Fruit fly (Drosophila melanogaster) whole organism, embryonic: ENCODE results near the gene CG2794.
A peak's percentile ranks its signal among the peaks of the same experiment; 100 is the strongest.

Experiments
- ATbp ChIP-seq: fragments of 200-800 bp; sonication (Bioruptor generic); optimal IDR thresholded peaks from 2 replicates; lab custom pipeline; 2017; ENCODE audit warnings: missing biosample characterization, mild to moderate bottlenecking, missing genetic modification characterization, missing genetic modification reagents
- Atf-2 ChIP-seq: fragments of 200-800 bp; sonication (Bioruptor generic); optimal IDR thresholded peaks from 2 replicates; lab custom pipeline; 2016; ENCODE audit warnings: missing biosample characterization, missing genetic modification characterization
- Awh ChIP-seq: fragments of 200-800 bp; sonication (Bioruptor generic); IDR thresholded peaks from 2 replicates; pipeline ENCODE4, ENCODE4 v1.3.6; 2022; ENCODE audit warnings: missing biosample characterization, missing genetic modification characterization
- Bteb2 ChIP-seq: fragments of 200-800 bp; sonication (Bioruptor generic); optimal IDR thresholded peaks from 2 replicates; lab custom pipeline; 2016; ENCODE audit warnings: missing biosample characterization, missing genetic modification characterization
- CG1024 ChIP-seq: fragments of 200-800 bp; sonication (Bioruptor generic); IDR thresholded peaks from 2 replicates; pipeline ENCODE4 v1.3.6; 2022; ENCODE audit warnings: missing biosample characterization, missing genetic modification characterization
- CG10267 ChIP-seq: fragments of 200-800 bp; sonication (Bioruptor generic); optimal IDR thresholded peaks from 2 replicates; lab custom pipeline; 2018; ENCODE audit warnings: missing biosample characterization, mild to moderate bottlenecking, missing genetic modification characterization, moderate library complexity
- CG10959 ChIP-seq: fragments of 200-800 bp; sonication (Bioruptor generic); IDR thresholded peaks from 2 replicates; pipeline ENCODE4 v1.3.6; 2022; ENCODE audit warnings: missing biosample characterization, missing genetic modification characterization
- CG12155 ChIP-seq: fragments of 200-800 bp; sonication (Bioruptor generic); optimal IDR thresholded peaks from 3 replicates; lab custom pipeline; 2016; ENCODE audit warnings: missing biosample characterization, missing genetic modification characterization
- CG1233 ChIP-seq: fragments of 200-800 bp; sonication (Bioruptor generic); optimal IDR thresholded peaks from 4 replicates; lab custom pipeline; 2018; ENCODE audit warnings: missing biosample characterization, mild to moderate bottlenecking, missing genetic modification characterization
- CG14014 ChIP-seq: fragments of 200-800 bp; sonication (Bioruptor generic); IDR thresholded peaks from 2 replicates; pipeline ENCODE4 v1.3.6; 2022; ENCODE audit warnings: missing biosample characterization, missing genetic modification characterization
- CG14860 ChIP-seq: fragments of 200-800 bp; sonication (Bioruptor generic); IDR thresholded peaks from 3 replicates; pipeline ENCODE4 v1.3.6; 2022; ENCODE audit warnings: missing biosample characterization, missing genetic modification characterization; ENCODE audit not compliant: partially characterized antibody
- CG1529 ChIP-seq: fragments of 200-800 bp; sonication (Bioruptor generic); optimal IDR thresholded peaks from 3 replicates; lab custom pipeline; 2018; ENCODE audit warnings: missing biosample characterization, missing genetic modification characterization
- CG15601 ChIP-seq: fragments of 200-800 bp; sonication (Bioruptor generic); optimal IDR thresholded peaks from 3 replicates; lab custom pipeline; 2019; ENCODE audit warnings: missing biosample characterization, mild to moderate bottlenecking, missing genetic modification characterization, moderate library complexity
- CG17328 ChIP-seq: fragments of 200-800 bp; sonication (Bioruptor generic); IDR thresholded peaks from 2 replicates; pipeline ENCODE4 v1.3.6; 2022; ENCODE audit warnings: missing biosample characterization, missing genetic modification characterization
- CG1792 ChIP-seq: fragments of 200-800 bp; sonication (Bioruptor generic); optimal IDR thresholded peaks from 2 replicates; lab custom pipeline; 2016; ENCODE audit warnings: missing biosample characterization, missing genetic modification characterization
- CG18011 ChIP-seq: fragments of 200-800 bp; sonication (Bioruptor generic); optimal IDR thresholded peaks from 2 replicates; lab custom pipeline; 2017; ENCODE audit warnings: missing biosample characterization, missing genetic modification characterization, mild to moderate bottlenecking, moderate library complexity, missing genotype
- CG2712 ChIP-seq: fragments of 200-800 bp; optimal IDR thresholded peaks from 3 replicates; lab custom pipeline; 2019; ENCODE audit warnings: missing biosample characterization, mild to moderate bottlenecking, missing genetic modification characterization, moderate library complexity
- CG30431 ChIP-seq: fragments of 200-800 bp; sonication (Bioruptor generic); optimal IDR thresholded peaks from 2 replicates; lab custom pipeline; 2017; ENCODE audit warnings: missing biosample characterization, missing genetic modification characterization
- CG31441 ChIP-seq: fragments of 200-800 bp; sonication (Bioruptor generic); IDR thresholded peaks from 2 replicates; pipeline ENCODE4 v1.3.6; 2022; ENCODE audit warnings: missing biosample characterization, missing genetic modification characterization
- CG3995 ChIP-seq: fragments of 200-800 bp; sonication (Bioruptor generic); optimal IDR thresholded peaks from 3 replicates; lab custom pipeline; 2016; ENCODE audit warnings: missing biosample characterization, missing genetic modification characterization
- CG4820 ChIP-seq: fragments of 200-800 bp; sonication (Bioruptor generic); optimal IDR thresholded peaks from 3 replicates; lab custom pipeline; 2016; ENCODE audit warnings: missing biosample characterization, missing genetic modification characterization
- CG5953 ChIP-seq: fragments of 200-800 bp; sonication (Bioruptor generic); IDR thresholded peaks from 2 replicates; pipeline ENCODE4 v1.3.6; 2022; ENCODE audit warnings: missing biosample characterization, missing genetic modification characterization
- CG6765 ChIP-seq: fragments of 200-800 bp; sonication (Bioruptor generic); optimal IDR thresholded peaks from 3 replicates; lab custom pipeline; 2017; ENCODE audit warnings: missing biosample characterization, mild to moderate bottlenecking, missing genetic modification characterization
- CG6791 ChIP-seq: fragments of 200-800 bp; sonication (Bioruptor generic); IDR thresholded peaks from 3 replicates; pipeline ENCODE4 v1.3.6; 2022; ENCODE audit warnings: missing biosample characterization, missing genetic modification characterization; ENCODE audit not compliant: partially characterized antibody
- CG7786 ChIP-seq: fragments of 200-800 bp; sonication (Bioruptor generic); optimal IDR thresholded peaks from 2 replicates; lab custom pipeline; 2016; ENCODE audit warnings: missing biosample characterization, missing genetic modification characterization
- CG8765 ChIP-seq: fragments of 200-800 bp; sonication (Bioruptor generic); IDR thresholded peaks from 2 replicates; pipeline ENCODE4 v1.3.6; 2022; ENCODE audit warnings: missing biosample characterization, missing genetic modification characterization
- CG9609 ChIP-seq: fragments of 200-800 bp; sonication (Bioruptor generic); optimal IDR thresholded peaks from 3 replicates; lab custom pipeline; 2016; ENCODE audit warnings: missing biosample characterization, missing genetic modification characterization
- CG9932 ChIP-seq: fragments of 200-800 bp; sonication (Bioruptor generic); IDR thresholded peaks from 2 replicates; pipeline ENCODE4 v1.3.6; 2022; ENCODE audit warnings: missing biosample characterization, missing genetic modification characterization
- HHEX ChIP-seq: fragments of 200-800 bp; sonication (Bioruptor generic); optimal IDR thresholded peaks from 3 replicates; lab custom pipeline; 2017; ENCODE audit warnings: missing biosample characterization, mild to moderate bottlenecking, missing genetic modification characterization, missing genetic modification reagents
- Hsf ChIP-seq: fragments of 200-800 bp; sonication (Bioruptor generic); optimal IDR thresholded peaks from 3 replicates; lab custom pipeline; 2016; ENCODE audit warnings: missing biosample characterization, missing genetic modification characterization
- Med ChIP-seq: fragments of 200-800 bp; sonication (Bioruptor generic); peaks from one replicate; lab custom pipeline; 2016; ENCODE audit warnings: missing biosample characterization, missing genetic modification characterization, mild to moderate bottlenecking, inconsistent platforms, moderate library complexity
- NC2α ChIP-seq: fragments of 200-800 bp; sonication (Bioruptor generic); optimal IDR thresholded peaks from 2 replicates; lab custom pipeline; 2016; ENCODE audit warnings: missing biosample characterization, missing genetic modification characterization
- Oaz ChIP-seq: fragments of 200-800 bp; sonication (Bioruptor generic); IDR thresholded peaks from 2 replicates; pipeline ENCODE4 v1.3.6; 2022; ENCODE audit warnings: missing biosample characterization, missing genetic modification characterization
- Opbp ChIP-seq: fragments of 200-800 bp; sonication (Bioruptor generic); IDR thresholded peaks from 3 replicates; pipeline ENCODE4 v1.3.6; 2022; ENCODE audit warnings: missing biosample characterization, missing genetic modification characterization; ENCODE audit not compliant: partially characterized antibody
- Sox100B ChIP-seq: fragments of 200-800 bp; sonication (Bioruptor generic); optimal IDR thresholded peaks from 3 replicates; lab custom pipeline; 2018; ENCODE audit warnings: missing biosample characterization, mild to moderate bottlenecking, missing genetic modification characterization
- Ssrp ChIP-seq: fragments of 200-800 bp; sonication (Bioruptor generic); optimal IDR thresholded peaks from 2 replicates; lab custom pipeline; 2018; ENCODE audit warnings: missing biosample characterization, mild to moderate bottlenecking, missing genetic modification characterization, moderate library complexity
- Tbp ChIP-seq: fragments of >200 bp; optimal IDR thresholded peaks from 2 replicates; lab custom pipeline; 2018; ENCODE audit warnings: missing biosample characterization, missing genetic modification characterization
- ara ChIP-seq: fragments of 200-800 bp; sonication (Bioruptor generic); IDR thresholded peaks from 2 replicates; pipeline ENCODE4 v1.3.6; 2022; ENCODE audit warnings: missing biosample characterization, missing genetic modification characterization
- ase ChIP-seq: fragments of 200-800 bp; sonication (Bioruptor generic); IDR thresholded peaks from 3 replicates; pipeline ENCODE4 v1.3.6; 2022; ENCODE audit warnings: missing biosample characterization, missing genetic modification characterization
- bsh ChIP-seq, 2 experiments: fragments of 200-800 bp; sonication (Bioruptor generic); optimal IDR thresholded peaks; 2 replicates each; lab custom pipeline; 2017 to 2018; ENCODE audit warnings: mild to moderate bottlenecking in 2 of 2, missing biosample characterization in 2 of 2, missing genetic modification characterization in 2 of 2, moderate library complexity in 1 of 2
- caup ChIP-seq: fragments of 200-800 bp; sonication (Bioruptor generic); optimal IDR thresholded peaks from 3 replicates; lab custom pipeline; 2017; ENCODE audit warnings: missing biosample characterization, mild to moderate bottlenecking, missing genetic modification characterization, moderate library complexity; ENCODE audit not compliant: severe bottlenecking
- dpn ChIP-seq, 2 experiments: fragments of 200-800 bp; sonication (Bioruptor generic); optimal IDR thresholded peaks; 3 replicates each; lab custom pipeline; 2016; ENCODE audit warnings: missing biosample characterization in 2 of 2, missing genetic modification characterization in 2 of 2
- fd96Cb ChIP-seq: fragments of 200-800 bp; sonication (Bioruptor generic); optimal IDR thresholded peaks from 2 replicates; lab custom pipeline; 2018; ENCODE audit warnings: missing biosample characterization, mild to moderate bottlenecking, missing genetic modification characterization, moderate library complexity
- gem ChIP-seq: fragments of 200-800 bp; sonication (Bioruptor generic); optimal IDR thresholded peaks from 2 replicates; lab custom pipeline; 2019; ENCODE audit warnings: missing biosample characterization, mild to moderate bottlenecking, missing genetic modification characterization, moderate library complexity
- lbe ChIP-seq: fragments of 200-800 bp; sonication (Bioruptor generic); optimal IDR thresholded peaks from 2 replicates; lab custom pipeline; 2016; ENCODE audit warnings: missing biosample characterization, mild to moderate bottlenecking, missing genetic modification characterization
- peb ChIP-seq: fragments of 200-800 bp; sonication (Bioruptor generic); IDR thresholded peaks from 2 replicates; pipeline ENCODE4 v1.3.6; 2022; ENCODE audit warnings: missing biosample characterization, missing genetic modification characterization
- pzg ChIP-seq: fragments of 200-800 bp; sonication (Bioruptor generic); optimal IDR thresholded peaks from 3 replicates; lab custom pipeline; 2018; ENCODE audit warnings: missing biosample characterization, mild to moderate bottlenecking, missing genetic modification characterization, moderate library complexity
- schlank ChIP-seq: fragments of 200-800 bp; sonication (Bioruptor generic); optimal IDR thresholded peaks from 2 replicates; lab custom pipeline; 2018; ENCODE audit warnings: missing biosample characterization, mild to moderate bottlenecking, missing genetic modification characterization
- sim ChIP-seq: fragments of 200-800 bp; sonication (Bioruptor generic); IDR thresholded peaks from 2 replicates; pipeline ENCODE4 v1.3.6; 2022; ENCODE audit warnings: missing biosample characterization, missing genetic modification characterization

CG2794 gene

DNA sequence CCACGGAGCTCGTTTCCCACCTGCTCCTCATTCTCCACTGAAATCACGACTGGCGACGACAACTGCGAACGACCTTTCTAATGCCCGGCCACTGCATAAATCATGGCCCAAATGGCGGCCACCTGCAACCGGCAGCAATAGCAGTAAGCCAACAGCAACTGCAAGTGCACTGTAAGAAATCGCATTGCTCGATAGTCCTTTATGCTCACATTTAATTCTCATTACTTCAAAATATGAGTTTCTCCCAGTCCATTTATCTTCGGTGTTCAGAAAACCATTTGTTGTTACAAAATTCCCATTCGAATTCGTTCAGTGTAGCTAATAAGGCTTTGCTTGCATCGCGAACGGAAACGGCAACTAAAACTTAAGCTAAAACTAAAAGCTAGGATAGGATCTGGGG lies 40.1 kb downstream of the CG2794 start (continued):
- TF ChIP-seq CG18011 (GFP tag; lab: Kevin White, UChicago) (no peak), NC2α (GFP tag; lab: Kevin White, UChicago) (no peak)

DNA sequence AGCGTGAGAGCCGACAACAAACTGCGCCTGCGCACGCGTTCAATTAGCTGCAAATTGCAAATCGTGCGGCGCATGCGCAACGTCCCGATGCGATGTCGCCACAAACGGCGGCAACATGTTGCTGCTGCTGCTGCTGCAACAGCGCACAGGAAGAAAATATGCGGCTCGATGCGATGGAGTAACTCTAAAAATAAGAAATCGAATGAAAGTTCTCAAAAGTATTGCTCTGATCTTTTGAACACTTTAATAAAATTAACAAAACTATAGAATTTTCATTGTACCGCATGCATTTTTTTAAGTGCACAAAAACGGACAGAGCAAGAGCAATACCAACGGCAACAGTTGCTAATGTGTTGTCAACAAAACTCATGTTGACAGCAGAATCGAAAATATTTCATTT lies 42.2 kb downstream of the CG2794 start:
- no peak for TF ChIP-seq CG5953 (GFP tag; lab: Robert Waterston, UW)
- peak; percentile 67; the same call in 1 of the 2 replicates for TF ChIP-seq CG8765 (GFP tag; lab: Robert Waterston, UW)
- TF ChIP-seq bsh (GFP tag; optimal IDR thresholded peaks at IDR 0.05; lab: Kevin White, UChicago) = peak; percentile 60 to 64
- TF ChIP-seq Tbp (GFP tag; lab: Kevin White, UChicago) = no peak
- TF ChIP-seq Ssrp (tag; lab: Kevin White, UChicago) = peak; percentile 44
- TF ChIP-seq dpn (GFP tag; optimal IDR thresholded peaks at IDR 0.05; lab: Kevin White, UChicago) = peak in 1 of 2 experiments; percentile 29
- TF ChIP-seq HHEX (GFP tag; lab: Kevin White, UChicago) = no peak
- TF ChIP-seq CG10267 (tag; lab: Kevin White, UChicago) = peak; percentile 52
- TF ChIP-seq Atf-2 = peak; percentile 11
- no peak for TF ChIP-seq CG14860 (GFP tag; lab: Robert Waterston, UW)
- no peak for TF ChIP-seq CG1792 (GFP tag; lab: Kevin White, UChicago)
- TF ChIP-seq ase (GFP tag; lab: Robert Waterston, UW) = no peak
- no peak for TF ChIP-seq CG6765
- peak; percentile 38 for TF ChIP-seq lbe (GFP tag; lab: Kevin White, UChicago)
- TF ChIP-seq sim (GFP tag; lab: Robert Waterston, UW) = no peak
- peak; percentile 45 for TF ChIP-seq fd96Cb
- TF ChIP-seq CG6791 = no peak
- peak; percentile 72 for TF ChIP-seq CG2712
- peak; percentile 43 for TF ChIP-seq CG30431
- TF ChIP-seq CG10959 = peak; percentile 75
- peak; percentile 67 for TF ChIP-seq gem
- no peak for TF ChIP-seq Bteb2
- peak; percentile 42 for TF ChIP-seq Hsf
- TF ChIP-seq ATbp (GFP tag; lab: Kevin White, UChicago) = peak; percentile 29
- TF ChIP-seq caup (GFP tag; lab: Kevin White, UChicago) = no peak
- peak; percentile 11 for TF ChIP-seq CG7786
- TF ChIP-seq CG1024 (GFP tag; lab: Robert Waterston, UW) = 0 out of 2 replicates have a peak, but pooled peaks have one; percentile 14
- peak; percentile 5 for TF ChIP-seq CG1233 (GFP tag; lab: Kevin White, UChicago)
- TF ChIP-seq CG14014 (GFP tag; lab: Robert Waterston, UW) = 0 out of 2 replicates have a peak, but pooled peaks have one; percentile 12
- no peak for TF ChIP-seq schlank (tag; lab: Kevin White, UChicago)
- TF ChIP-seq ara = peak; percentile 78
- TF ChIP-seq Oaz (GFP tag; lab: Robert Waterston, UW) = no peak
- TF ChIP-seq Med (GFP tag; lab: Kevin White, UChicago) = no peak
- TF ChIP-seq peb = peak; percentile 71
- TF ChIP-seq CG15601 (tag; lab: Kevin White, UChicago) = peak; percentile 1
- no peak for TF ChIP-seq pzg (GFP tag; lab: Kevin White, UChicago)
- TF ChIP-seq Sox100B (GFP tag; lab: Kevin White, UChicago) = no peak
- no peak for TF ChIP-seq CG9932 (GFP tag; lab: Robert Waterston, UW)
- TF ChIP-seq CG4820 (GFP tag; lab: Kevin White, UChicago) = peak; percentile 5
- TF ChIP-seq Opbp (GFP tag; lab: Robert Waterston, UW) = no peak
- peak; percentile 40; the same call in 1 of the 2 replicates for TF ChIP-seq CG31441 (GFP tag; lab: Robert Waterston, UW)
- no peak for TF ChIP-seq CG12155 (GFP tag; lab: Kevin White, UChicago)
- TF ChIP-seq CG9609 (GFP tag; lab: Kevin White, UChicago) = peak; percentile 14
- no peak for TF ChIP-seq CG3995 (GFP tag; lab: Kevin White, UChicago)
- TF ChIP-seq CG17328 = peak; percentile 65
- TF ChIP-seq Awh (GFP tag; lab: Robert Waterston, UW) = no peak
- TF ChIP-seq CG1529 (GFP tag; lab: Kevin White, UChicago) = peak; percentile 5
